Fruit fly (Drosophila melanogaster) whole organism, embryonic: ENCODE data around the gene RASSF8.

ENCODE experiments used
- Bgb ChIP-seq: fragments of 200-800 bp; sonication (Bioruptor generic); IDR thresholded peaks from 2 replicates; pipeline ENCODE4 v1.3.6; 2022; ENCODE audit warnings: missing biosample characterization, missing genetic modification characterization; ENCODE audit not compliant: partially characterized antibody
- CG10431 ChIP-seq: fragments of 200-800 bp; sonication (Bioruptor generic); optimal IDR thresholded peaks from 3 replicates; lab custom pipeline; 2018; ENCODE audit warnings: missing biosample characterization, mild to moderate bottlenecking, missing genetic modification characterization
- CG11398 ChIP-seq: fragments of 200-800 bp; sonication (Bioruptor generic); optimal IDR thresholded peaks from 2 replicates; lab custom pipeline; 2016; ENCODE audit warnings: missing biosample characterization, missing genetic modification characterization
- CG11504 ChIP-seq: fragments of 200-800 bp; sonication (Bioruptor generic); optimal IDR thresholded peaks from 3 replicates; lab custom pipeline; 2019; ENCODE audit warnings: missing biosample characterization, mild to moderate bottlenecking, missing genetic modification characterization, moderate library complexity
- CG11695 ChIP-seq: fragments of 200-800 bp; sonication (Bioruptor generic); IDR thresholded peaks from 3 replicates; pipeline ENCODE4 v1.3.6; 2022; ENCODE audit warnings: missing biosample characterization, missing genetic modification characterization
- CG15696 ChIP-seq: fragments of 200-800 bp; sonication (Bioruptor generic); optimal IDR thresholded peaks from 2 replicates; lab custom pipeline; 2019; ENCODE audit warnings: missing biosample characterization, mild to moderate bottlenecking, missing genetic modification characterization, moderate library complexity
- CG1602 ChIP-seq: fragments of 200-800 bp; sonication (Bioruptor generic); optimal IDR thresholded peaks from 3 replicates; lab custom pipeline; 2016; ENCODE audit warnings: missing biosample characterization, missing genetic modification characterization
- CG1603 ChIP-seq: fragments of 200-800 bp; sonication (Bioruptor generic); optimal IDR thresholded peaks from 2 replicates; lab custom pipeline; 2019; ENCODE audit warnings: missing biosample characterization, mild to moderate bottlenecking, missing genetic modification characterization, moderate library complexity
- CG17328 ChIP-seq: fragments of 200-800 bp; sonication (Bioruptor generic); IDR thresholded peaks from 2 replicates; pipeline ENCODE4 v1.3.6; 2022; ENCODE audit warnings: missing biosample characterization, missing genetic modification characterization
- CG31441 ChIP-seq: fragments of 200-800 bp; sonication (Bioruptor generic); IDR thresholded peaks from 2 replicates; pipeline ENCODE4 v1.3.6; 2022; ENCODE audit warnings: missing biosample characterization, missing genetic modification characterization
- CG6654 ChIP-seq: fragments of 200-800 bp; sonication (Bioruptor generic); optimal IDR thresholded peaks from 2 replicates; lab custom pipeline; 2017; ENCODE audit warnings: missing biosample characterization, mild to moderate bottlenecking, missing genetic modification characterization
- CG6689 ChIP-seq: fragments of 200-800 bp; sonication (Bioruptor generic); IDR thresholded peaks from 2 replicates; pipeline ENCODE4 v1.3.6; 2022; ENCODE audit warnings: missing biosample characterization, missing genetic modification characterization
- CG6813 ChIP-seq: fragments of 200-800 bp; sonication (Bioruptor generic); optimal IDR thresholded peaks from 2 replicates; lab custom pipeline; 2017; ENCODE audit warnings: missing biosample characterization, missing genetic modification characterization, mild to moderate bottlenecking, moderate library complexity, missing genetic modification reagents
- CG8388 ChIP-seq: fragments of 200-800 bp; sonication (Bioruptor generic); optimal IDR thresholded peaks from 2 replicates; lab custom pipeline; 2019; ENCODE audit warnings: missing biosample characterization, mild to moderate bottlenecking, missing genetic modification characterization, moderate library complexity
- CG8924 ChIP-seq: fragments of 200-800 bp; optimal IDR thresholded peaks from 3 replicates; lab custom pipeline; 2019; ENCODE audit warnings: missing biosample characterization, mild to moderate bottlenecking, missing genetic modification characterization, moderate library complexity
- CG9215 ChIP-seq: fragments of 200-800 bp; sonication (Bioruptor generic); IDR thresholded peaks from 2 replicates; pipeline ENCODE4 v1.3.6; 2022; ENCODE audit warnings: missing biosample characterization, missing genetic modification characterization
- CG9727 ChIP-seq: fragments of 200-800 bp; sonication (Bioruptor generic); optimal IDR thresholded peaks from 3 replicates; lab custom pipeline; 2017; ENCODE audit warnings: missing biosample characterization, mild to moderate bottlenecking, missing genetic modification characterization
- Chrac-16 ChIP-seq: fragments of 200-800 bp; sonication (Bioruptor generic); optimal IDR thresholded peaks from 3 replicates; lab custom pipeline; 2016; ENCODE audit warnings: missing biosample characterization, missing genetic modification characterization
- Deaf1 ChIP-seq: fragments of 200-800 bp; optimal IDR thresholded peaks from 3 replicates; lab custom pipeline; 2019; ENCODE audit warnings: missing biosample characterization, mild to moderate bottlenecking, missing genetic modification characterization, moderate library complexity
- Dek ChIP-seq: fragments of 200-800 bp; sonication (Bioruptor generic); optimal IDR thresholded peaks from 3 replicates; lab custom pipeline; 2019; ENCODE audit warnings: missing biosample characterization, mild to moderate bottlenecking, missing genetic modification characterization, moderate library complexity
- Dll ChIP-seq: fragments of 200-800 bp; sonication (Bioruptor generic); IDR thresholded peaks from 4 replicates; pipeline ENCODE4 v1.3.6; 2022; ENCODE audit warnings: missing biosample characterization, missing genetic modification characterization; ENCODE audit not compliant: partially characterized antibody
- Doc2 ChIP-seq: fragments of 200-800 bp; sonication (Bioruptor generic); IDR thresholded peaks from 2 replicates; pipeline ENCODE4 v1.3.6; 2022; ENCODE audit warnings: missing biosample characterization, missing genetic modification characterization
- Fer1 ChIP-seq: fragments of 200-800 bp; sonication (Bioruptor generic); optimal IDR thresholded peaks from 2 replicates; lab custom pipeline; 2017; ENCODE audit warnings: missing biosample characterization, mild to moderate bottlenecking, missing genetic modification characterization
- Gsc ChIP-seq: fragments of 200-800 bp; sonication (Bioruptor generic); IDR thresholded peaks from 2 replicates; pipeline ENCODE4 v1.3.6; 2022; ENCODE audit warnings: missing biosample characterization, missing genetic modification characterization
- HLHmδ ChIP-seq: fragments of 200-800 bp; sonication (Bioruptor generic); optimal IDR thresholded peaks from 2 replicates; lab custom pipeline; 2018; ENCODE audit warnings: missing biosample characterization, mild to moderate bottlenecking, missing genetic modification characterization, moderate library complexity
- Hr3 ChIP-seq: fragments of 200-800 bp; sonication (Bioruptor generic); optimal IDR thresholded peaks from 3 replicates; lab custom pipeline; 2016; ENCODE audit warnings: missing biosample characterization, missing genetic modification characterization
- Lhr ChIP-seq: fragments of 200-800 bp; sonication (Bioruptor generic); optimal IDR thresholded peaks from 3 replicates; lab custom pipeline; 2017; ENCODE audit warnings: mild to moderate bottlenecking, missing biosample characterization, missing genetic modification reagents, missing genetic modification characterization
- Oaz ChIP-seq: fragments of 200-800 bp; sonication (Bioruptor generic); IDR thresholded peaks from 2 replicates; pipeline ENCODE4 v1.3.6; 2022; ENCODE audit warnings: missing biosample characterization, missing genetic modification characterization
- Pdp1 ChIP-seq, 2 experiments: fragments of 200-800 bp; sonication (Bioruptor generic); optimal IDR thresholded peaks; 3 replicates each; lab custom pipeline; 2016; ENCODE audit warnings: missing biosample characterization in 2 of 2, missing genetic modification characterization in 2 of 2, mild to moderate bottlenecking in 1 of 2, moderate library complexity in 1 of 2
- TFAM ChIP-seq: fragments of 200-800 bp; sonication (Bioruptor generic); optimal IDR thresholded peaks from 2 replicates; lab custom pipeline; 2017; ENCODE audit warnings: missing biosample characterization, missing genetic modification characterization, inconsistent platforms
- Xbp1 ChIP-seq: fragments of 200-800 bp; sonication (Bioruptor generic); optimal IDR thresholded peaks from 3 replicates; lab custom pipeline; 2016; ENCODE audit warnings: missing biosample characterization, mild to moderate bottlenecking, missing genetic modification characterization
- chn ChIP-seq: fragments of 200-800 bp; sonication (Bioruptor generic); optimal IDR thresholded peaks from 2 replicates; lab custom pipeline; 2016; ENCODE audit warnings: missing biosample characterization, missing genetic modification characterization
- dimm ChIP-seq: fragments of 200-800 bp; sonication (Bioruptor generic); IDR thresholded peaks from 2 replicates; pipeline ENCODE4 v1.3.6; 2022; ENCODE audit warnings: missing biosample characterization, missing genetic modification characterization
- dmrt99B ChIP-seq: fragments of 200-800 bp; sonication (Bioruptor generic); optimal IDR thresholded peaks from 2 replicates; lab custom pipeline; 2018; ENCODE audit warnings: missing biosample characterization, mild to moderate bottlenecking, missing genetic modification characterization, moderate library complexity
- dysf ChIP-seq: fragments of 200-800 bp; sonication (Bioruptor generic); IDR thresholded peaks from 3 replicates; pipeline ENCODE4 v1.3.6; 2022; ENCODE audit warnings: missing biosample characterization, missing genetic modification characterization
- eve ChIP-seq, 2 experiments: fragments of >200 bp; optimal IDR thresholded peaks; 2 replicates each; lab custom pipeline; 2017; ENCODE audit warnings: missing biosample characterization in 2 of 2, missing genetic modification characterization in 2 of 2
- gfzf ChIP-seq: fragments of 200-800 bp; sonication (Bioruptor generic); optimal IDR thresholded peaks from 2 replicates; lab custom pipeline; 2016; ENCODE audit warnings: missing biosample characterization, mild to moderate bottlenecking, missing genetic modification characterization, moderate library complexity
- kah ChIP-seq: fragments of 200-800 bp; sonication (Bioruptor generic); optimal IDR thresholded peaks from 2 replicates; lab custom pipeline; 2018; ENCODE audit warnings: missing biosample characterization, mild to moderate bottlenecking, missing genetic modification characterization
- kni ChIP-seq: fragments of 200-800 bp; sonication (Bioruptor generic); optimal IDR thresholded peaks from 3 replicates; lab custom pipeline; 2017; ENCODE audit warnings: mild to moderate bottlenecking, missing biosample characterization, missing genetic modification reagents, missing genetic modification characterization
- nom ChIP-seq: fragments of 200-800 bp; sonication (Bioruptor generic); optimal IDR thresholded peaks from 2 replicates; lab custom pipeline; 2017; ENCODE audit warnings: missing biosample characterization, missing genetic modification characterization, mild to moderate bottlenecking, moderate library complexity, missing genetic modification reagents
- pan ChIP-seq, 4 experiments: fragments of >200 bp in 3 of 4; fragments of 200-800 bp in 1 of 4; sonication (Bioruptor generic) in 1 of 4; optimal IDR thresholded peaks in 3 of 4; IDR thresholded peaks in 1 of 4; 2 replicates each; pipeline versions ENCODE4 v1.3.6 to Lab custom; 2017 to 2022; ENCODE audit warnings: missing biosample characterization in 2 of 4, missing genetic modification characterization in 2 of 4, mixed read lengths in 1 of 4
- ranshi ChIP-seq: fragments of 200-800 bp; sonication (Bioruptor generic); IDR thresholded peaks from 2 replicates; pipeline ENCODE4 v1.3.6; 2022; ENCODE audit warnings: missing biosample characterization, missing genetic modification characterization
- so ChIP-seq: fragments of 200-800 bp; sonication (Bioruptor generic); IDR thresholded peaks from 3 replicates; pipeline ENCODE4 v1.3.6; 2022; ENCODE audit warnings: missing biosample characterization, missing genetic modification characterization
- tin ChIP-seq: fragments of 200-800 bp; sonication (Bioruptor generic); optimal IDR thresholded peaks from 3 replicates; lab custom pipeline; 2016; ENCODE audit warnings: missing biosample characterization, missing genetic modification characterization
- twi ChIP-seq: fragments of 200-800 bp; optimal IDR thresholded peaks from 2 replicates; lab custom pipeline; 2019; ENCODE audit warnings: missing biosample characterization, mild to moderate bottlenecking, missing genetic modification characterization, moderate library complexity
- wek ChIP-seq: fragments of 200-800 bp; sonication (Bioruptor generic); optimal IDR thresholded peaks from 3 replicates; lab custom pipeline; 2018; ENCODE audit warnings: missing biosample characterization, mild to moderate bottlenecking, missing genetic modification characterization, moderate library complexity
- zen ChIP-seq: fragments of 200-800 bp; sonication (Bioruptor generic); optimal IDR thresholded peaks from 3 replicates; lab custom pipeline; 2018; ENCODE audit warnings: missing biosample characterization, mild to moderate bottlenecking, missing genetic modification characterization, moderate library complexity

RASSF8 gene

dm6 chr3R:25637294-25638174, 24.1 kb upstream of the RASSF8 start, which contains the start of gene jigr1:
jigr1 (plus strand) TSS chr3R:25637843.
- peak; percentile 15 to 17 for TF ChIP-seq Pdp1 (GFP tag; optimal IDR thresholded peaks at IDR 0.05; lab: Kevin White, UChicago)
- TF ChIP-seq Lhr (GFP tag; lab: Kevin White, UChicago) = no peak
- TF ChIP-seq Hr3 (GFP tag; lab: Kevin White, UChicago) = peak; percentile 31
- TF ChIP-seq CG1603 (tag; lab: Kevin White, UChicago) = peak; percentile 50
- TF ChIP-seq pan (optimal IDR thresholded peaks at IDR 0.05; lab: Kevin White, UChicago) = peak in 1 of 2 experiments; percentile 87
- TF ChIP-seq pan (GFP tag; optimal IDR thresholded peaks at IDR 0.05 in 1 of 2, IDR thresholded peaks at IDR 0.05 in 1 of 2) = peak in 1 of 2 experiments; percentile 81
- peak; percentile 64 for TF ChIP-seq nom
- TF ChIP-seq Oaz (GFP tag; lab: Robert Waterston, UW) = no peak
- no peak for TF ChIP-seq CG10431
- no peak for TF ChIP-seq dimm (GFP tag; lab: Robert Waterston, UW)
- no peak for TF ChIP-seq Dll
- TF ChIP-seq so (GFP tag; lab: Robert Waterston, UW) = 0 out of 3 replicates have a peak, but pooled peaks have one; percentile 24
- TF ChIP-seq CG17328 = peak; percentile 49; the same call in 1 of the 2 replicates
- peak; percentile 21 for TF ChIP-seq Xbp1 (GFP tag; lab: Kevin White, UChicago)
- no peak for TF ChIP-seq wek (GFP tag; lab: Kevin White, UChicago)
- TF ChIP-seq Fer1 = no peak
- peak; percentile 84 for TF ChIP-seq CG9727
- no peak for TF ChIP-seq Gsc (GFP tag; lab: Robert Waterston, UW)
- TF ChIP-seq Deaf1 (tag; lab: Kevin White, UChicago) = peak; percentile 0
- peak; percentile 47 for TF ChIP-seq CG1602 (GFP tag; lab: Kevin White, UChicago)
- TF ChIP-seq Chrac-16 (GFP tag; lab: Kevin White, UChicago) = peak; percentile 45
- peak; percentile 18 for TF ChIP-seq CG11504 (tag; lab: Kevin White, UChicago)
- peak; percentile 8; the same call in 1 of the 3 replicates for TF ChIP-seq dysf (GFP tag; lab: Robert Waterston, UW)
- TF ChIP-seq dmrt99B (tag; lab: Kevin White, UChicago) = no peak
- TF ChIP-seq zen (tag; lab: Kevin White, UChicago) = peak; percentile 82
- TF ChIP-seq CG9215 (GFP tag; lab: Robert Waterston, UW) = no peak
- TF ChIP-seq CG6813 (GFP tag; lab: Kevin White, UChicago) = peak; percentile 52
- TF ChIP-seq CG11398 = no peak
- peak; percentile 5 for TF ChIP-seq tin (GFP tag; lab: Kevin White, UChicago)
- TF ChIP-seq CG6689 (GFP tag; lab: Robert Waterston, UW) = peak; percentile 42; the same call in 1 of the 2 replicates
- no peak for TF ChIP-seq gfzf
- no peak for TF ChIP-seq HLHmδ (GFP tag; lab: Kevin White, UChicago)
- TF ChIP-seq CG8924 (tag; lab: Kevin White, UChicago) = peak; percentile 74
- no peak for TF ChIP-seq CG6654
- TF ChIP-seq eve (GFP tag; optimal IDR thresholded peaks at IDR 0.05; lab: Kevin White, UChicago) = peak in 1 of 2 experiments; percentile 41
- no peak for TF ChIP-seq Doc2
- TF ChIP-seq chn (GFP tag; lab: Kevin White, UChicago) = peak; percentile 41
- TF ChIP-seq TFAM (GFP tag; lab: Kevin White, UChicago) = no peak
- no peak for TF ChIP-seq ranshi (GFP tag; lab: Robert Waterston, UW)
- no peak for TF ChIP-seq Dek
- TF ChIP-seq twi (tag; lab: Kevin White, UChicago) = peak; percentile 33
- TF ChIP-seq CG31441 (GFP tag; lab: Robert Waterston, UW) = peak; percentile 54
- TF ChIP-seq CG15696 (tag; lab: Kevin White, UChicago) = peak; percentile 90
- no peak for TF ChIP-seq Bgb (GFP tag; lab: Robert Waterston, UW)
- TF ChIP-seq kni = no peak
- TF ChIP-seq CG8388 (GFP tag; lab: Kevin White, UChicago) = peak; percentile 37
- no peak for TF ChIP-seq kah (GFP tag; lab: Kevin White, UChicago)
- 0 out of 3 replicates have a peak, but pooled peaks have one; percentile 34 for TF ChIP-seq CG11695
